Fruit fly (Drosophila melanogaster) whole organism, wandering third instar larva: ENCODE data around the gene CG18661.

Source experiments
- Abd-B ChIP-seq: fragments of >200 bp; optimal IDR thresholded peaks from 2 replicates; lab custom pipeline; 2017; ENCODE audit warnings: missing biosample characterization, missing genetic modification characterization
- CG9705 ChIP-seq: fragments of 200-800 bp; sonication (Bioruptor generic); optimal IDR thresholded peaks from 2 replicates; lab custom pipeline; 2018; ENCODE audit warnings: missing biosample characterization, mild to moderate bottlenecking, missing genetic modification characterization
- CrebA ChIP-seq: fragments of 200-800 bp; sonication (Bioruptor generic); optimal IDR thresholded peaks from 2 replicates; lab custom pipeline; 2016; ENCODE audit warnings: missing biosample characterization, mild to moderate bottlenecking, missing genetic modification characterization, borderline replicate concordance
- Dfd ChIP-seq: fragments of >200 bp; optimal IDR thresholded peaks from 2 replicates; lab custom pipeline; 2017; ENCODE audit warnings: missing biosample characterization, missing genetic modification characterization
- Dif ChIP-seq: fragments of 200-275, 200-300 bp; sonication (Bioruptor generic); optimal IDR thresholded peaks from 2 replicates; lab custom pipeline; 2018; ENCODE audit warnings: missing biosample characterization, missing genetic modification characterization; ENCODE audit not compliant: partially characterized antibody
- GATAd ChIP-seq: sonication (Bioruptor generic); optimal IDR thresholded peaks from 2 replicates; lab custom pipeline; 2016; ENCODE audit warnings: missing biosample characterization, missing genetic modification characterization
- HLH106 ChIP-seq: fragments of 200-800 bp; optimal IDR thresholded peaks from 3 replicates; lab custom pipeline; 2019; ENCODE audit warnings: missing biosample characterization, mild to moderate bottlenecking, missing genetic modification characterization, moderate library complexity
- Hnf4 ChIP-seq: fragments of 200-800 bp; sonication (Bioruptor generic); optimal IDR thresholded peaks from 2 replicates; lab custom pipeline; 2016; ENCODE audit warnings: missing biosample characterization, mild to moderate bottlenecking, missing genetic modification characterization
- Jra ChIP-seq: sonication (Bioruptor generic); optimal IDR thresholded peaks from 2 replicates; lab custom pipeline; 2016; ENCODE audit warnings: missing biosample characterization, missing genetic modification characterization
- Mio ChIP-seq: sonication (Bioruptor generic); optimal IDR thresholded peaks from 2 replicates; lab custom pipeline; 2016; ENCODE audit warnings: missing biosample characterization, missing genetic modification characterization
- Myc ChIP-seq: fragments of >200 bp; optimal IDR thresholded peaks from 2 replicates; lab custom pipeline; 2017
- N ChIP-seq: fragments of >200 bp; optimal IDR thresholded peaks from 2 replicates; lab custom pipeline; 2018; ENCODE audit warnings: missing biosample characterization, missing external identifiers, missing genetic modification characterization
- Rel ChIP-seq, 2 experiments: fragments of 200-800 bp; sonication (Bioruptor generic) in 1 of 2; optimal IDR thresholded peaks; 2 replicates in 1 of 2; 3 replicates in 1 of 2; lab custom pipeline; 2016 to 2019; ENCODE audit warnings: mild to moderate bottlenecking in 2 of 2, missing biosample characterization in 2 of 2, missing genetic modification characterization in 2 of 2, moderate library complexity in 1 of 2
- Sp1 ChIP-seq: fragments of 200-800 bp; sonication (Bioruptor generic); optimal IDR thresholded peaks from 3 replicates; lab custom pipeline; 2019; ENCODE audit warnings: missing biosample characterization, mild to moderate bottlenecking, missing genetic modification characterization, moderate library complexity
- Vsx2 ChIP-seq: fragments of 200-300, 225-300 bp; sonication (Bioruptor generic); optimal IDR thresholded peaks from 2 replicates; lab custom pipeline; 2018; ENCODE audit warnings: missing biosample characterization, missing genetic modification characterization; ENCODE audit not compliant: partially characterized antibody
- brk ChIP-seq: fragments of 200-800 bp; sonication (Bioruptor generic); optimal IDR thresholded peaks from 2 replicates; lab custom pipeline; 2016; ENCODE audit warnings: missing biosample characterization, mild to moderate bottlenecking, missing genetic modification characterization
- dl ChIP-seq, 2 experiments: fragments of 175-275, 200-275 bp in 1 of 2; fragments of 200-275 bp in 1 of 2; sonication (Bioruptor generic); optimal IDR thresholded peaks; lab custom pipeline; 2018; ENCODE audit warnings: mild to moderate bottlenecking in 2 of 2, missing biosample characterization in 2 of 2, missing genetic modification characterization in 2 of 2, moderate library complexity in 2 of 2; ENCODE audit not compliant: partially characterized antibody in 2 of 2, insufficient read depth in 1 of 2
- dmrt93B ChIP-seq: fragments of 200-800 bp; sonication (Bioruptor generic); optimal IDR thresholded peaks from 2 replicates; lab custom pipeline; 2018; ENCODE audit warnings: missing biosample characterization, mild to moderate bottlenecking, missing genetic modification characterization
- ey ChIP-seq: fragments of 200-800 bp; sonication (Bioruptor generic); optimal IDR thresholded peaks from 2 replicates; lab custom pipeline; 2016; ENCODE audit warnings: missing biosample characterization, missing genetic modification characterization
- foxo ChIP-seq, 2 experiments: fragments of 200-800 bp; sonication (Bioruptor generic); optimal IDR thresholded peaks; 2 replicates in 1 of 2; 3 replicates in 1 of 2; lab custom pipeline; 2016 to 2017; ENCODE audit warnings: missing biosample characterization in 2 of 2, missing genetic modification characterization in 2 of 2
- fru ChIP-seq: fragments of 200-800 bp; sonication (Bioruptor generic); optimal IDR thresholded peaks from 3 replicates; lab custom pipeline; 2016; ENCODE audit warnings: missing biosample characterization, mild to moderate bottlenecking, missing genetic modification characterization
- h ChIP-seq: fragments of 200-800 bp; sonication (Bioruptor generic); optimal IDR thresholded peaks from 3 replicates; lab custom pipeline; 2016; ENCODE audit warnings: missing biosample characterization, mild to moderate bottlenecking, missing genetic modification characterization
- jim ChIP-seq: fragments of 175-275, 200-325 bp; sonication (Bioruptor generic); optimal IDR thresholded peaks from 2 replicates; lab custom pipeline; 2016; ENCODE audit warnings: missing biosample characterization, mild to moderate bottlenecking, missing genetic modification characterization
- lola ChIP-seq: fragments of >200 bp; optimal IDR thresholded peaks from 2 replicates; lab custom pipeline; 2017; ENCODE audit warnings: missing biosample characterization, missing genetic modification characterization
- pan ChIP-seq: fragments of >200 bp; optimal IDR thresholded peaks from 2 replicates; lab custom pipeline; 2017
- rgr ChIP-seq: fragments of 200-800 bp; sonication (Bioruptor generic); optimal IDR thresholded peaks from 3 replicates; lab custom pipeline; 2016; ENCODE audit warnings: missing biosample characterization, mild to moderate bottlenecking, missing genetic modification characterization
- sage ChIP-seq: fragments of 200-800 bp; sonication (Bioruptor generic); optimal IDR thresholded peaks from 2 replicates; lab custom pipeline; 2016; ENCODE audit warnings: missing biosample characterization, mild to moderate bottlenecking, missing genetic modification characterization
- sv ChIP-seq: fragments of 200-800 bp; sonication (Bioruptor generic); optimal IDR thresholded peaks from 3 replicates; lab custom pipeline; 2016; ENCODE audit warnings: missing biosample characterization, missing genetic modification characterization
- tai ChIP-seq: sonication (Bioruptor generic); optimal IDR thresholded peaks from 2 replicates; lab custom pipeline; 2016; ENCODE audit warnings: missing biosample characterization, missing genetic modification characterization
- usp ChIP-seq: fragments of >200 bp; optimal IDR thresholded peaks from 2 replicates; lab custom pipeline; 2017; ENCODE audit warnings: missing biosample characterization, missing genetic modification characterization
- woc ChIP-seq: sonication (Bioruptor generic); optimal IDR thresholded peaks from 2 replicates; lab custom pipeline; 2016; ENCODE audit warnings: missing biosample characterization, mild to moderate bottlenecking, missing genetic modification characterization

CG18661 gene

dm6 chr2L:8987251-8987937 lies 10.0 kb upstream of the CG18661 start:
- TF ChIP-seq Dif (no peak), Hnf4 (GFP tag; lab: Kevin White, UChicago) (no peak), sage (GFP tag; lab: Kevin White, UChicago) (no peak), Sp1 (no peak), dl (GFP tag; optimal IDR thresholded peaks at IDR 0.05; lab: Kevin White, UChicago; ENCODE audit: insufficient read depth in 1 of 2, partially characterized antibody in 2 of 2) (no peak), woc (no peak), CrebA (no peak), Vsx2 (no peak), GATAd (GFP tag; lab: Kevin White, UChicago) (no peak), Abd-B (GFP tag; lab: Kevin White, UChicago) (no peak), HLH106 (no peak), Jra (no peak), dmrt93B (GFP tag; lab: Kevin White, UChicago) (no peak), usp (GFP tag; lab: Kevin White, UChicago) (no peak), rgr (no peak), sv (GFP tag; lab: Kevin White, UChicago) (no peak), ey (GFP tag; lab: Kevin White, UChicago) (no peak)

DNA sequence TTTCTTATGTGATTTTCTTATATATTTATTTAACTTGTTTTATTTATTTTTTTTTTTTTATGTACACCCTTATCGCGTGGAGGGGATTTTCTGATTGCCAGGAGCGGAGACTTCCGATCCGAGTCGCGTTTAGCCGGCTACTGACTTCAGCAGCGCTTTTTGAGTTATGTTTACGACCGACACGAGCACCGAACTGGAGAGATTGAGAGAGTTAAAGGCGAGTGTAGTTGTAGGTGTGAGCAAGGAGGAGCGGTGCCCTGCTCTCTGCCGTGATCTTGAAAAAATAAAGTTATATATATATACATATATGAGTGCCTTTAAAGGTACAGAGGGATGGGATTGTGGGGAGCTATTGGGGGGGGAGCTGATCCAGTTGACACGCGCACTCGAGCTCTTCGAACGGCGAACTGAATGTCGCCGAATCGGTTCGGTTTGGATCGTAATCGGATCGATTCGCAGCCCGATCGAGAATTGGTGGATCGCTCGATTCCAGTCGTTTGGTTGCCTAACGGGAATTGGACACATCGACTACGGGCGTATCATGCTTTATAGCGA lies 8.3 kb upstream of the CG18661 start, which contains the start of gene rost:
Gene rost (minus strand): TSS at position 503 of the 555 bp plus-strand sequence.
- peak; percentile 25 for TF ChIP-seq Vsx2
- peak; percentile 55 for TF ChIP-seq jim (GFP tag; lab: Kevin White, UChicago)
- TF ChIP-seq CrebA: peak; percentile 56
- peak; percentile 67 for TF ChIP-seq Dif
- peak; percentile 44 for TF ChIP-seq Hnf4 (GFP tag; lab: Kevin White, UChicago)
- no peak for TF ChIP-seq Mio (GFP tag; lab: Kevin White, UChicago)
- TF ChIP-seq HLH106: peak; percentile 1
- no peak for TF ChIP-seq lola (GFP tag; lab: Kevin White, UChicago)
- TF ChIP-seq N (GFP tag; lab: Kevin White, UChicago): no peak
- no peak for TF ChIP-seq brk (GFP tag; lab: Kevin White, UChicago)
- TF ChIP-seq h (GFP tag; lab: Kevin White, UChicago): peak; percentile 63
- TF ChIP-seq Abd-B (GFP tag; lab: Kevin White, UChicago): no peak
- TF ChIP-seq Rel (GFP tag; optimal IDR thresholded peaks at IDR 0.05; lab: Kevin White, UChicago): no peak
- TF ChIP-seq Rel (tag; optimal IDR thresholded peaks at IDR 0.05; lab: Kevin White, UChicago): peak; percentile 88
- peak; percentile 8 for TF ChIP-seq rgr
- peak; percentile 32 for TF ChIP-seq Sp1
- TF ChIP-seq woc: no peak
- peak; percentile 26 for TF ChIP-seq fru (GFP tag; lab: Kevin White, UChicago)
- peak in 1 of 2 experiments; percentile 68 for TF ChIP-seq dl (GFP tag; optimal IDR thresholded peaks at IDR 0.05; lab: Kevin White, UChicago; ENCODE audit: insufficient read depth in 1 of 2, partially characterized antibody in 2 of 2)
- TF ChIP-seq, all 38 proteins: peak for 12

- TF ChIP-seq Dfd (GFP tag; lab: Kevin White, UChicago) (no peak), h (GFP tag; lab: Kevin White, UChicago) (peak; percentile 92), foxo (GFP tag; optimal IDR thresholded peaks at IDR 0.05; lab: Kevin White, UChicago) (no peak), tai (GFP tag; lab: Kevin White, UChicago) (no peak), Rel (GFP tag; optimal IDR thresholded peaks at IDR 0.05; lab: Kevin White, UChicago) (no peak), Rel (tag; optimal IDR thresholded peaks at IDR 0.05; lab: Kevin White, UChicago) (peak; percentile 86)
Observed at dm6 chr2L:8991583-8991982, 5.8 kb upstream of the CG18661 start, which contains the start of gene CG9555. TSS of gene CG9555 (plus strand) at chr2L:8991735.

- TF ChIP-seq lola (GFP tag; lab: Kevin White, UChicago): no peak
- TF ChIP-seq Mio (GFP tag; lab: Kevin White, UChicago): no peak
- no peak for TF ChIP-seq Abd-B (GFP tag; lab: Kevin White, UChicago)
- no peak for TF ChIP-seq Hnf4 (GFP tag; lab: Kevin White, UChicago)
- no peak for TF ChIP-seq dl (GFP tag; optimal IDR thresholded peaks at IDR 0.05; lab: Kevin White, UChicago; ENCODE audit: insufficient read depth in 1 of 2, partially characterized antibody in 2 of 2)
- no peak for TF ChIP-seq Vsx2
- no peak for TF ChIP-seq sv (GFP tag; lab: Kevin White, UChicago)
- TF ChIP-seq HLH106: no peak
- TF ChIP-seq foxo (GFP tag; optimal IDR thresholded peaks at IDR 0.05; lab: Kevin White, UChicago): no peak
- no peak for TF ChIP-seq jim (GFP tag; lab: Kevin White, UChicago)
- TF ChIP-seq Myc (lab: Kevin White, UChicago): no peak
- no peak for TF ChIP-seq pan (lab: Kevin White, UChicago)
- no peak for TF ChIP-seq CG9705 (GFP tag; lab: Kevin White, UChicago)
- TF ChIP-seq, all 38 proteins: peak for 0
Observed at dm6 chr2L:8993650-8994441, 3.6 kb upstream of the CG18661 start, which contains the start of gene CG17906. TSS of gene CG17906 (plus strand) at chr2L:8994391.
